Worm (Caenorhabditis elegans): ENCODE data around the gene F43D2.3.

DNA sequence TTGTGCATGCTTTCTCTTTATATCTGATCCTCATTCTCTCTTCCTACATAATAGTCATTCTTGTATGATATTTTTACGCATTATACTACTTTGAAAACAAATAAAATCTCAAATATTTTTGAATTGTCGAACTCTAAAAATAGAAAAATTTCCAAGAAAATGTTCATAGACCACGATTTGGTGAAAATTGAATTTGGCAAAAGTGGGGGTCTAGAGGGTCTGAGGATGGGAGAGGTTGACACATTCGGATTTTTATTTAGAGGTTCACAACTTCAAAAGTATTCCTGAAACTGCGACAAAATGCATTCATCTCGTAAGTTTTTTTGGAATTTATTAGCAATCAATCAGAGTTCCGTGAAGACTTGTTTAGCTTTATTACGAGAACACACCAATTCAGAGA, 31.7 kb upstream of the F43D2.3 start, which contains the start of gene glb-22:
- no peak for TF ChIP-seq hmg-4 (GFP tag; optimal IDR thresholded peaks at IDR 0.05)
- no peak for TF ChIP-seq ama-1 (optimal IDR thresholded peaks at IDR 0.05)

Data from whole organism, early embryonic.